Worm (Caenorhabditis elegans): ENCODE measurements around the gene col-110.

The col-110 gene

DNA sequence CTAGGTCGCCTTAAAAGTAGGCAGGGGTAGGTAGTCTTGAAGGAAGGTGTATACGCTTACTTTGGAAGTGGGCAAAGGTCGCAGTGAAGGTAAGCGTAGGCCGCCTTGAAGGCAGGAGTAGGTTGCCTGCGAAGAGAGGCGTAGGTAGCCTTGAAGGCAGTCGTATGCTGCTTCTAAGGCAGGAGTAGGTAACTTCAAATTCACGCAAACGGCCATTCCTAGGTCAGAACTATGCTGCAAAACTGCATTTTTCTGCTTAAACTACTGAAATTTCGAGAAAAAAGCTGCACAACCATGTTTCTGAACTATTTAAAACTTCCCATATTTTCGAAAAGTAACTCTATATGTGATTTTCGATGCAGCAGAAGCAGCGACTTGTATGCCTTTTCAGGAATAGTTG, 30.0 kb downstream of the col-110 start:
- TF ChIP-seq klf-2 (GFP tag; conservative IDR thresholded peaks at IDR 0.05) (no peak), ztf-29 (GFP tag; IDR thresholded peaks at IDR 0.05) (no peak), tab-1 (GFP tag; IDR thresholded peaks at IDR 0.05) (no peak), T22C8.4 (GFP tag; IDR thresholded peaks at IDR 0.05) (no peak), med-1 (GFP tag; optimal IDR thresholded peaks at IDR 0.05; ENCODE audit: insufficient read depth) (no peak), ztf-23 (GFP tag; IDR thresholded peaks at IDR 0.05) (no peak), flt-1 (GFP tag; IDR thresholded peaks at IDR 0.05) (no peak), cog-1 (tag; optimal IDR thresholded peaks at IDR 0.05) (no peak), ref-1 (GFP tag; conservative IDR thresholded peaks at IDR 0.05) (no peak)

DNA sequence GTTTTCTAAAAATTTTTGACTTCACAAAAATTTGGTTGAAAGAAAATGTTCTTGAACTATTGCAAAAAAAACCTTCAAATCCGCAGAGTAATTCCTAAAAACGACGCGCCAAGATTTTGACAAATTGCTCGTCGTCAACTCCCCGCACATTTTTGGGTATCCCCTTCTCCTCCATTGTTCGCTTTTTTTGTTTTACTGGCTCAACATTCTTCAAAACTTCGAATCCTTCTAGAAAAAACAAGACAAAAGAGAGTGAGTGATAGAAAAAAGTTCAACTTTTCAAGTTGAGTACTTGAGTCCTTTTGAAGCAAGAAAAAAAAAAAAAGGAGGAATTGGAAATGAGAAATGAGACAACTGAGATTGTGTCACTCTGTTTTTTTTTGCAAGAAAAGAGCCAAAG, 32.6 kb downstream of the col-110 start:
- no peak for TF ChIP-seq flt-1 (GFP tag; IDR thresholded peaks at IDR 0.05)
- TF ChIP-seq klf-2 (GFP tag; conservative IDR thresholded peaks at IDR 0.05): no peak
- TF ChIP-seq ztf-29 (GFP tag; IDR thresholded peaks at IDR 0.05): no peak
- TF ChIP-seq med-1 (GFP tag; optimal IDR thresholded peaks at IDR 0.05; ENCODE audit: insufficient read depth): no peak
- no peak for TF ChIP-seq tab-1 (GFP tag; IDR thresholded peaks at IDR 0.05)
- no peak for TF ChIP-seq ztf-23 (GFP tag; IDR thresholded peaks at IDR 0.05)
- TF ChIP-seq T22C8.4 (GFP tag; IDR thresholded peaks at IDR 0.05): no peak
- TF ChIP-seq cog-1 (tag; optimal IDR thresholded peaks at IDR 0.05): no peak
- TF ChIP-seq ref-1 (GFP tag; conservative IDR thresholded peaks at IDR 0.05): no peak

DNA sequence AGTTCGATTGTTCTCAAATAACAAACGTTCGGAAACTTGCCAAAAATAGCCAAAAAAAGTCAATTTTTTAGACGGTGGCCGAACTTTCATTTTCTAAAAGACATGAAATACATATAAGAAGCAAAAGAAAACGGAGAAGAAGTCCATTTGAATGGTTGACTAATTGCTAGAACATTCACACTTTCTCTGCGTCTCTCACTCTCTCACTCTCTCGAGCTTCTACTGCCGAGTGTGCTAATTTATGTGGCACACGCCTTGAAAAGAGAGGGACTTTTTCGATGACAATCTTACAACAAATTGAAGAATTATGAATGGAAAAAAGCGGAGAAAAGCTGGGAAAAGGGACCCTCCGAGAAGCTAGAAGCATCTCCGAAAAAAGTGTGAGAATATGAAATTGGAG, 35.4 kb downstream of the col-110 start:
- TF ChIP-seq cog-1 (tag; optimal IDR thresholded peaks at IDR 0.05) (no peak), tab-1 (GFP tag; IDR thresholded peaks at IDR 0.05) (no peak), T22C8.4 (GFP tag; IDR thresholded peaks at IDR 0.05) (no peak), ztf-23 (GFP tag; IDR thresholded peaks at IDR 0.05) (no peak), ref-1 (GFP tag; conservative IDR thresholded peaks at IDR 0.05) (no peak), klf-2 (GFP tag; conservative IDR thresholded peaks at IDR 0.05) (no peak), flt-1 (GFP tag; IDR thresholded peaks at IDR 0.05) (no peak), med-1 (GFP tag; optimal IDR thresholded peaks at IDR 0.05; ENCODE audit: insufficient read depth) (no peak), ztf-29 (GFP tag; IDR thresholded peaks at IDR 0.05) (no peak)

DNA sequence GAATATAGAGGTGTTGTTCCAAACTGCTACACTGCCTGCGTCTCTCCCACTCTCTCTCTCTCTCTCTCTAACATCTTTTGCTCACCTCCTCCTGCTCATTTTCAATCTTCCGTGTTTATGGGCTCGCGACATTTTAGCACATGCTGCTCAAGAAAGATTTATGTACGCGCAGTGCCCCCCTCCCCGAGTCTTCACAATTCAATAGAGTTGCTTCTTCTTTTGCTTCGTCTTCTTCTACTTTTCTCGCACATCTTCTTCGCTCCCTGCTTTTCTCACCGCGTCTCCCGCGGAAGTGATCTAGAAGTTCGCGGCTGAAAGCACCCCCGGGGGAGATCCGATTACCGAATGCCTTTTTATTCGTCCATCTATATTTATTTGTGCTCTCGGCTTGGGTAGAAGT, 38.9 kb downstream of the col-110 start:
- no peak for TF ChIP-seq klf-2 (GFP tag; conservative IDR thresholded peaks at IDR 0.05)
- TF ChIP-seq ref-1 (GFP tag; conservative IDR thresholded peaks at IDR 0.05): no peak
- TF ChIP-seq cog-1 (tag; optimal IDR thresholded peaks at IDR 0.05): no peak
- no peak for TF ChIP-seq flt-1 (GFP tag; IDR thresholded peaks at IDR 0.05)

DNA sequence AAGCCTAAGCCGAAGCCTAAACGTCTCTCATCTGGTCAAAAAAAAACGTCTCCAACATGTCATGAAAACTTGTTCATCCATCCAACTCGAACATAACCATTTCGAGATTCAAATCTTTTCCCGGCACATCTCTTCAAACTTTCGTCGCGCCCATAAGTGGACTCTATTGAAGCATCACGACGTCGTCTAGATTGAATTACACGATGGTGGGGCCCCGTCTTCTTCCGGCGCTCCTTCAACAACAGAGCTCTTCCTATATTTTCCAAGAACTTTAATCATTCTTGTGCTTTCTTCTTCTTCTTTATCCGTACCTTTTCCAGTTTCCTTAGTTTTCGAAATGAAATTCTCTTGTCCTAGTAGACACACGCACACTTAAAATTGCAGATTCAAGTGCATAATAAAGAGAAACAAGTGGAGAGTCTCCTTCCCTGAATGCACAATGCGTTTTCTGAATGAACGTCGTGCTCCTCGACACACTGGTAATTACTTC, 41.0 kb downstream of the col-110 start, which contains the start of gene F28E10.1:
Gene F28E10.1 (plus strand): TSS at position 440 of the 490 bp plus-strand sequence.
- TF ChIP-seq flt-1 (GFP tag; IDR thresholded peaks at IDR 0.05) (no peak), cog-1 (tag; optimal IDR thresholded peaks at IDR 0.05) (no peak), ref-1 (GFP tag; conservative IDR thresholded peaks at IDR 0.05) (no peak), med-1 (GFP tag; optimal IDR thresholded peaks at IDR 0.05; ENCODE audit: insufficient read depth) (no peak), T22C8.4 (GFP tag; IDR thresholded peaks at IDR 0.05) (no peak), ztf-23 (GFP tag; IDR thresholded peaks at IDR 0.05) (no peak), tab-1 (GFP tag; IDR thresholded peaks at IDR 0.05) (no peak), ztf-29 (GFP tag; IDR thresholded peaks at IDR 0.05) (no peak), klf-2 (GFP tag; conservative IDR thresholded peaks at IDR 0.05) (no peak)

DNA sequence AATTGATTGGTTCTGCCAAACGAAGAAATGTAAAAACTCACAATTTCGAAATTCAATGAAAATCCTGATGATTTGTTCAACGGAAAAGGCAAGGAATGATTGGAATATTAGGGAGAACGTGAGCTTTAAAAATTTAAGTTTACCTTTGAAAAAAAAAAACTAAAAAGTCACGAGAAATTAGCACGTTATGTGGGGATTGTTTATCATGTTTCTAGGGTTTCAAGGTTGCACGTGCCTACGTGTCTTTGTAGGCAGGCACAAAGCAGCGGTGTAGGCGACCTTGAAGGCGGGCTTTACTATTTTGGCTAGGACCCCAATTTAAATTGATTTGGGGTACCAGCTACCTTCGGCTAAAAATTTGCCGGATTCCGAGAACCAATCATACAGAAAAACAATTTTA, 42.1 kb downstream of the col-110 start, which contains the start of gene F28E10.4:
Gene F28E10.4 (minus strand): TSS at position 101 of the 400 bp plus-strand sequence.
- no peak for TF ChIP-seq ztf-29 (GFP tag; IDR thresholded peaks at IDR 0.05)
- no peak for TF ChIP-seq ref-1 (GFP tag; conservative IDR thresholded peaks at IDR 0.05)
- TF ChIP-seq T22C8.4 (GFP tag; IDR thresholded peaks at IDR 0.05): no peak
- no peak for TF ChIP-seq flt-1 (GFP tag; IDR thresholded peaks at IDR 0.05)
- no peak for TF ChIP-seq med-1 (GFP tag; optimal IDR thresholded peaks at IDR 0.05; ENCODE audit: insufficient read depth)
- no peak for TF ChIP-seq tab-1 (GFP tag; IDR thresholded peaks at IDR 0.05)
- TF ChIP-seq cog-1 (tag; optimal IDR thresholded peaks at IDR 0.05): no peak
- TF ChIP-seq klf-2 (GFP tag; conservative IDR thresholded peaks at IDR 0.05): no peak
- TF ChIP-seq ztf-23 (GFP tag; IDR thresholded peaks at IDR 0.05): no peak

DNA sequence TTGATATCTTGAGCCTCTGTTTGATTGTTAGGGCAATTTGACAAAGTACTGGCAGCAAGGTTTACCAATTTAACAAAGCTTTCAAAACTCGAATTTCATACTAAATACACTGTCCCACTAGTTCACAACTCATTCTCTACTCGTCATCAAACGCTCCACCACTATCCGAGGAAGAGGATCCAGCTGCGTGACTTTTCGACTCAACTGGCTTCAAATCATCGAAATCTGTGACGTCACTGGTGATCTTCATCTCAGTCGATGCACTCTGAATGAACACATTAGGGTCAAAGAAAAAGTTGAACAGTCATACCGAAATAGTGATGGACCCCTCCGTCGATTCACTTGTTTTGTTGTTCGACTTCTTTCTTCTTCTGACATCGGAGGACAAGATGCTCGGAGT, 43.6 kb downstream of the col-110 start:
- no peak for TF ChIP-seq T22C8.4 (GFP tag; IDR thresholded peaks at IDR 0.05)
- TF ChIP-seq flt-1 (GFP tag; IDR thresholded peaks at IDR 0.05): no peak

DNA sequence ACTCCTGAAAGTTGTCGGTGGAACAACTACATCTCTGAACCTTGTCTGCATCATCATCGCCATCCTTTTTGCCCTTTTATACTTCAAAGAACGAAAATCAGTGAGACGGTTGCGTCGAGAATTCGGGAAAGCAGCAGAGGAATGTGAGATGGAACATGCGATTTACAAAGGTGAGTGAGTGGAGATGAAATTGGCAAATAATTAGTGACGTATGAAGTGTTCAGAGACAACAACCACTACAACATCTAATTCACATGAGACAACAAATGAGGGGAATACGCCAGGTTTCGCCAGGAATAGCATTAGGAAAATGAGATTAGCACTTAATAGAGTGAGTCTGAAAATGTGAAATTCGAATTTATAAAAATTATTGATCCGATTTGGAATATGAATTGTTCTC, 44.9 kb downstream of the col-110 start:
- TF ChIP-seq cog-1 (tag; optimal IDR thresholded peaks at IDR 0.05) (no peak), klf-2 (GFP tag; conservative IDR thresholded peaks at IDR 0.05) (no peak), ref-1 (GFP tag; conservative IDR thresholded peaks at IDR 0.05) (no peak), tab-1 (GFP tag; IDR thresholded peaks at IDR 0.05) (no peak), ztf-23 (GFP tag; IDR thresholded peaks at IDR 0.05) (no peak), flt-1 (GFP tag; IDR thresholded peaks at IDR 0.05) (no peak), med-1 (GFP tag; optimal IDR thresholded peaks at IDR 0.05; ENCODE audit: insufficient read depth) (no peak), T22C8.4 (GFP tag; IDR thresholded peaks at IDR 0.05) (no peak), ztf-29 (GFP tag; IDR thresholded peaks at IDR 0.05) (no peak)

DNA sequence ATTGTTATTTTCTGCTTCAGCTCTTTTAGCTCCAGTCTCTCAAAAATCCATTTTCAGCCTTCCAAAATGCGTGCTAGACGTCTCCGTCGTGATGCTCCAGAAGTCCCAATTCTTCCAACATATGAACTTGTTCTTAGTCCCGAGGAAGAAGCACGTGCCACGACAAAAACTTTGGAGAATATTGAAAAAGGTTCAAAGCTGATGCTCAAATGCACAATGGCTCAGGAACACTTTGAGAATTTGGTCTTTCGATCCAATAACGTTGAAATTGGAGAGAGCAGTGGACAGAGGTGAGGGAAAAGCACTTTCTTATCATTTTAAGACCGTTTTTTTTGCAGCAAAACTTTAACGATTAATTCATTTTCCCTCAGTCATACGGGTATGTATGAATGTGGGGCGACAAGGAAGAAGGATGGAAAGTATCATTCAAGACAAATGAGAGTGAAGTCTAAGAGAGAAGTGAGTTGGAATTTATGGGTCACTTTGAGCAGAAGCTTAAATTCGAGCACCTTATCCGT, 46.8 kb downstream of the col-110 start, which contains the start of gene igeg-1:
Gene igeg-1 (plus strand): TSS at position 51 of the 518 bp plus-strand sequence.
- TF ChIP-seq tab-1 (GFP tag; IDR thresholded peaks at IDR 0.05): no peak
- no peak for TF ChIP-seq flt-1 (GFP tag; IDR thresholded peaks at IDR 0.05)
- no peak for TF ChIP-seq ztf-23 (GFP tag; IDR thresholded peaks at IDR 0.05)
- no peak for TF ChIP-seq klf-2 (GFP tag; conservative IDR thresholded peaks at IDR 0.05)
- no peak for TF ChIP-seq T22C8.4 (GFP tag; IDR thresholded peaks at IDR 0.05)
- no peak for TF ChIP-seq cog-1 (tag; optimal IDR thresholded peaks at IDR 0.05)
- no peak for TF ChIP-seq ref-1 (GFP tag; conservative IDR thresholded peaks at IDR 0.05)
- no peak for TF ChIP-seq ztf-29 (GFP tag; IDR thresholded peaks at IDR 0.05)

DNA sequence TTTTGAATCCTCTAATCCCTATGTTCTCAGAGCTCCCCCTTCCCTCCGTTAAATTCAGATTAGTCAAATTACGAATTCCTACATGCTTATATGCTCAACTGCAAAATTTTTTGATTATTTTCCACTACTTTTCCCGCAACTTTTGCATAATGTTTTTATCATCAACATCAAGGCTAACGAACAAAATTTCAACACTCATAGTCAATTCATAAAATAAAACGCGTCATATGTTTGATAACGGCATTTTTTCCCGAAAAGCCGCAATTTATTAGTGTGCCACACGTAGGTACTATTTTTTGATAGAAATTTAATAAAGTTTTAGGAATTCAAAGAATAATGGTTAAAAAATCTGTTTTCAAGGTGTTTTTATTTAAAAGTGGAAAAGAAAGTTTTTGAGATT, 50.3 kb downstream of the col-110 start:
- TF ChIP-seq cog-1 (tag; optimal IDR thresholded peaks at IDR 0.05): no peak
- no peak for TF ChIP-seq klf-2 (GFP tag; conservative IDR thresholded peaks at IDR 0.05)
- no peak for TF ChIP-seq tab-1 (GFP tag; IDR thresholded peaks at IDR 0.05)
- no peak for TF ChIP-seq flt-1 (GFP tag; IDR thresholded peaks at IDR 0.05)
- no peak for TF ChIP-seq ref-1 (GFP tag; conservative IDR thresholded peaks at IDR 0.05)
- TF ChIP-seq ztf-29 (GFP tag; IDR thresholded peaks at IDR 0.05): no peak
- TF ChIP-seq med-1 (GFP tag; optimal IDR thresholded peaks at IDR 0.05; ENCODE audit: insufficient read depth): no peak
- no peak for TF ChIP-seq ztf-23 (GFP tag; IDR thresholded peaks at IDR 0.05)
- TF ChIP-seq T22C8.4 (GFP tag; IDR thresholded peaks at IDR 0.05): no peak
